Worm (Caenorhabditis elegans): Measurements from ENCODE around the gene cht-3.

DNA sequence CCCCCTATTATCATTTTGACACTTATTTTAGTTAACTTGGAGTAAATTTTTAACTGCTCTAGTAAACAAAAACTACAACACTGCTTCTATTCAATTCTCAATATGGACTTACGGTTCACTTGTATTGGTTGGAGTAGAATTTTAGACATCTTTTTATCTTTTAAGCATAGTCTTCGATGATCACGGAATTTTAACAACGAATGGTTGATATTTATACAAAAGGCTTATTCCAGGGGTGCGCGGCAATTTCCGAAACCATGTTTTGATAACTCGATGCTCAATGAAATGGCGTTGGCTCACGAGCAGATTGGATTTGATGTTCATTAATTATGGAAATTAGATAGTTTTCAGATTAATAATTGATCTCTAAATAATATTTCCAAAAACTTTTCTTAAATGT, 40.0 kb downstream of the cht-3 start:
- no peak for TF ChIP-seq nhr-23 (tag; optimal IDR thresholded peaks at IDR 0.05)
- no peak for TF ChIP-seq nhr-237 (tag; optimal IDR thresholded peaks at IDR 0.05)
- TF ChIP-seq sma-3 (GFP tag; optimal IDR thresholded peaks at IDR 0.05), result no peak
- no peak for TF ChIP-seq R02D3.7 (tag; optimal IDR thresholded peaks at IDR 0.05)
- no peak for TF ChIP-seq aly-2 (tag; optimal IDR thresholded peaks at IDR 0.05)
